Worm (Caenorhabditis elegans) whole organism, L1 larva: Measurements from ENCODE around the gene F46C3.6.

Experiments
- aha-1 ChIP-seq: fragments of 150-350 bp; optimal IDR thresholded peaks from 2 replicates; lab custom pipeline; 2014; ENCODE audit warnings: missing biosample characterization, missing genetic modification characterization
- aly-2 ChIP-seq: fragments of 150-350 bp; optimal IDR thresholded peaks from 2 replicates; lab custom pipeline; 2014; ENCODE audit warnings: missing biosample characterization, missing genetic modification characterization
- ama-1 ChIP-seq: fragments of 150-350 bp; optimal IDR thresholded peaks from 2 replicates; lab custom pipeline; 2014
- ceh-63 ChIP-seq: fragments of 200-800 bp; sonication (Bioruptor generic); optimal IDR thresholded peaks from 2 replicates; lab custom pipeline; 2018; ENCODE audit warnings: mild to moderate bottlenecking, missing genetic modification characterization, missing compliant biosample characterization
- ceh-8 ChIP-seq: fragments of 200-800 bp; sonication (Bioruptor generic); optimal IDR thresholded peaks from 2 replicates; lab custom pipeline; 2018; ENCODE audit warnings: mild to moderate bottlenecking, missing genetic modification characterization, moderate library complexity, missing compliant biosample characterization
- ceh-82 ChIP-seq, 3 experiments: fragments of 150-350 bp in 1 of 3; sonication (generic microtip) in 2 of 3; optimal IDR thresholded peaks; 2 replicates each; lab custom pipeline; 2014 to 2017; ENCODE audit warnings: missing biosample characterization in 3 of 3, missing genetic modification characterization in 3 of 3
- dpl-1 ChIP-seq, 3 experiments: fragments of 150-350 bp in 2 of 3; sonication (generic microtip) in 1 of 3; optimal IDR thresholded peaks; 2 replicates each; lab custom pipeline; 2014 to 2017; ENCODE audit warnings: missing biosample characterization in 3 of 3, missing genetic modification characterization in 3 of 3, missing genetic modification reagents in 3 of 3
- dsc-1 ChIP-seq: sonication (generic microtip); optimal IDR thresholded peaks from 2 replicates; lab custom pipeline; 2016; ENCODE audit warnings: mild to moderate bottlenecking, missing genetic modification characterization, missing compliant biosample characterization
- ets-5 ChIP-seq: fragments of 200-800 bp; sonication (Bioruptor generic); IDR thresholded peaks from 2 replicates; pipeline ENCODE4 v1.3.6; 2022; ENCODE audit warnings: missing genetic modification characterization, missing compliant biosample characterization
- fkh-10 ChIP-seq: sonication (generic microtip); optimal IDR thresholded peaks from 2 replicates; lab custom pipeline; 2017; ENCODE audit warnings: missing biosample characterization, missing genetic modification reagents, missing genetic modification characterization
- fkh-4 ChIP-seq: sonication (generic microtip); optimal IDR thresholded peaks from 2 replicates; lab custom pipeline; 2016; ENCODE audit warnings: missing compliant biosample characterization, missing genetic modification characterization, borderline replicate concordance
- grh-1 ChIP-seq: fragments of 200-800 bp; sonication (Bioruptor generic); IDR thresholded peaks from 2 replicates; pipeline ENCODE4 v1.3.6; 2022; ENCODE audit warnings: missing genetic modification reagents, missing genetic modification characterization, missing compliant biosample characterization
- hlh-4 ChIP-seq: sonication (generic microtip); optimal IDR thresholded peaks from 2 replicates; lab custom pipeline; 2016; ENCODE audit warnings: mild to moderate bottlenecking, missing genetic modification characterization, missing compliant biosample characterization
- jun-1 ChIP-seq: fragments of 150-350 bp; optimal IDR thresholded peaks from 2 replicates; lab custom pipeline; 2014; ENCODE audit warnings: missing biosample characterization, missing genetic modification reagents, missing genetic modification characterization
- lsy-2 ChIP-seq, 2 experiments: fragments of 150-350 bp; optimal IDR thresholded peaks; 2 replicates each; lab custom pipeline; 2014; ENCODE audit warnings: missing biosample characterization in 2 of 2, missing genetic modification characterization in 2 of 2
- mab-9 ChIP-seq: fragments of 200-800 bp; sonication (Bioruptor generic); IDR thresholded peaks from 2 replicates; pipeline ENCODE4 v1.3.6; 2022; ENCODE audit warnings: missing genetic modification reagents, missing genetic modification characterization, missing compliant biosample characterization
- nhr-12 ChIP-seq: sonication (generic microtip); optimal IDR thresholded peaks from 2 replicates; lab custom pipeline; 2017; ENCODE audit warnings: missing biosample characterization, missing genetic modification characterization
- nhr-20 ChIP-seq: sonication (generic microtip); optimal IDR thresholded peaks from 2 replicates; lab custom pipeline; 2016; ENCODE audit warnings: mild to moderate bottlenecking, missing genetic modification characterization, missing compliant biosample characterization
- nhr-237 ChIP-seq: fragments of 150-350 bp; optimal IDR thresholded peaks from 2 replicates; lab custom pipeline; 2014; ENCODE audit warnings: missing biosample characterization, missing genetic modification characterization
- nhr-47 ChIP-seq: sonication (generic microtip); optimal IDR thresholded peaks from 2 replicates; lab custom pipeline; 2016; ENCODE audit warnings: mild to moderate bottlenecking, missing genetic modification characterization, moderate library complexity, missing compliant biosample characterization
- nhr-71 ChIP-seq: sonication (generic microtip); optimal IDR thresholded peaks from 2 replicates; lab custom pipeline; 2016; ENCODE audit warnings: mild to moderate bottlenecking, missing genetic modification characterization, moderate library complexity, missing compliant biosample characterization
- nhr-77 ChIP-seq: fragments of 150-350 bp; optimal IDR thresholded peaks from 2 replicates; lab custom pipeline; 2014; ENCODE audit warnings: missing biosample characterization, missing genetic modification characterization
- nhr-84 ChIP-seq: sonication (generic microtip); optimal IDR thresholded peaks from 2 replicates; lab custom pipeline; 2017; ENCODE audit warnings: missing biosample characterization, missing genetic modification characterization
- rnt-1 ChIP-seq: sonication (generic microtip); optimal IDR thresholded peaks from 2 replicates; lab custom pipeline; 2016; ENCODE audit warnings: mild to moderate bottlenecking, missing genetic modification characterization, moderate library complexity, missing compliant biosample characterization
- snu-23 ChIP-seq: sonication (generic microtip); optimal IDR thresholded peaks from 2 replicates; lab custom pipeline; 2016; ENCODE audit warnings: missing genetic modification characterization, missing compliant biosample characterization
- sptf-1 ChIP-seq: fragments of 150-350 bp; optimal IDR thresholded peaks from 2 replicates; lab custom pipeline; 2014; ENCODE audit warnings: missing biosample characterization, missing genetic modification characterization
- swsn-7 ChIP-seq: sonication (generic microtip); optimal IDR thresholded peaks from 2 replicates; lab custom pipeline; 2016; ENCODE audit warnings: missing genetic modification characterization, missing compliant biosample characterization
- tbx-2 ChIP-seq: sonication (generic microtip); optimal IDR thresholded peaks from 2 replicates; lab custom pipeline; 2016; ENCODE audit warnings: missing genetic modification characterization, missing compliant biosample characterization
- tlp-1 ChIP-seq: fragments of 150-350 bp; optimal IDR thresholded peaks from 2 replicates; lab custom pipeline; 2014; ENCODE audit warnings: missing biosample characterization, missing genetic modification characterization
- unc-130 ChIP-seq: fragments of 150-350 bp; optimal IDR thresholded peaks from 2 replicates; lab custom pipeline; 2017; ENCODE audit warnings: missing biosample characterization, missing genetic modification characterization, inconsistent platforms
- unc-30 ChIP-seq: sonication (generic microtip); optimal IDR thresholded peaks from 2 replicates; lab custom pipeline; 2017; ENCODE audit warnings: missing biosample characterization, missing genetic modification characterization
- unc-98 ChIP-seq: fragments of 200-800 bp; sonication (Bioruptor generic); IDR thresholded peaks from 2 replicates; pipeline ENCODE4 v1.3.6; 2022; ENCODE audit warnings: missing genetic modification characterization, missing compliant biosample characterization
- vab-15 ChIP-seq: sonication (generic microtip); optimal IDR thresholded peaks from 2 replicates; lab custom pipeline; 2017; ENCODE audit warnings: missing genotype, mild to moderate bottlenecking, missing genetic modification characterization, missing compliant biosample characterization
- ztf-11 ChIP-seq, 2 experiments: sonication (generic microtip); optimal IDR thresholded peaks; 2 replicates each; lab custom pipeline; 2016 to 2017; ENCODE audit warnings: missing genetic modification characterization in 2 of 2, missing biosample characterization in 1 of 2, missing compliant biosample characterization in 1 of 2

Gene F46C3.6

ce11 chrX:11379135-11379781 is 40.6 kb downstream of the F46C3.6 start (continued):
- TF ChIP-seq snu-23 (GFP tag; lab: Kevin White, UChicago) (peak; percentile 51), vab-15 (tag; lab: Kevin White, UChicago) (no peak), nhr-237 (tag; lab: Kevin White, UChicago) (no peak), aly-2 (no peak), sptf-1 (tag; lab: Kevin White, UChicago) (no peak), unc-98 (no peak), nhr-20 (tag; lab: Kevin White, UChicago) (peak; percentile 35), swsn-7 (peak; percentile 25), ztf-11 (tag; optimal IDR thresholded peaks at IDR 0.05; lab: Kevin White, UChicago) (no peak), nhr-12 (tag; lab: Kevin White, UChicago) (no peak), ceh-63 (no peak), nhr-84 (tag; lab: Kevin White, UChicago) (no peak), lsy-2 (tag; optimal IDR thresholded peaks at IDR 0.05; lab: Kevin White, UChicago) (peak in 1 of 2 experiments; percentile 28), aha-1 (tag; lab: Kevin White, UChicago) (no peak), dpl-1 (GFP tag; optimal IDR thresholded peaks at IDR 0.05; lab: Kevin White, UChicago) (no peak), unc-130 (tag; lab: Kevin White, UChicago) (peak; percentile 60), nhr-47 (tag; lab: Kevin White, UChicago) (peak; percentile 2), tlp-1 (tag; lab: Kevin White, UChicago) (no peak), ceh-82 (tag; optimal IDR thresholded peaks at IDR 0.05; lab: Kevin White, UChicago) (no peak), rnt-1 (peak; percentile 77)

ce11 chrX:11377370-11377769 is 42.5 kb downstream of the F46C3.6 start, which contains the start of gene tni-1:
Gene tni-1, minus strand, starts transcription at chrX:11377470.
- TF ChIP-seq ceh-63 (no peak), tbx-2 (tag; lab: Kevin White, UChicago) (no peak), mab-9 (no peak), fkh-4 (no peak), fkh-10 (GFP tag; lab: Kevin White, UChicago) (no peak), nhr-77 (tag; lab: Kevin White, UChicago) (no peak), ama-1 (lab: Kevin White, UChicago) (no peak), aha-1 (tag; lab: Kevin White, UChicago) (no peak), nhr-20 (tag; lab: Kevin White, UChicago) (no peak), nhr-71 (tag; lab: Kevin White, UChicago) (no peak)
- TF ChIP-seq, all 84 proteins: peak for 0

- peak; percentile 23 for TF ChIP-seq dsc-1
- TF ChIP-seq ceh-8 (GFP tag; lab: Kevin White, UChicago), result no peak
- TF ChIP-seq hlh-4 (tag; lab: Kevin White, UChicago), result peak; percentile 66
- TF ChIP-seq, all 84 proteins: peak for 2
Observed at ce11 chrX:11375509-11375908, 44.4 kb downstream of the F46C3.6 start, which contains the start of gene F42E11.3. Gene F42E11.3, minus strand, starts transcription at chrX:11375609.

ce11 chrX:11370090-11370489 is 49.8 kb downstream of the F46C3.6 start:
- TF ChIP-seq unc-30 (tag; lab: Kevin White, UChicago) (no peak), grh-1 (no peak), jun-1 (no peak), ets-5 (GFP tag; lab: Robert Waterston, UW) (no peak)
